Worm (Caenorhabditis elegans) whole organism, midembryonic: ENCODE measurements around the gene vha-6.

Experiments
- T22C8.4 ChIP-seq: fragments of 200-800 bp; sonication (Bioruptor generic); IDR thresholded peaks from 2 replicates; pipeline ENCODE4 v1.3.6; 2022; ENCODE audit warnings: missing genetic modification characterization, missing compliant biosample characterization
- cog-1 ChIP-seq: sonication (generic microtip); optimal IDR thresholded peaks from 2 replicates; lab custom pipeline; 2016; ENCODE audit warnings: missing genetic modification characterization, missing compliant biosample characterization
- flt-1 ChIP-seq: fragments of 200-800 bp; sonication (Bioruptor generic); IDR thresholded peaks from 2 replicates; pipeline ENCODE4 v1.3.6; 2022; ENCODE audit warnings: missing genetic modification characterization, missing compliant biosample characterization
- klf-2 ChIP-seq: fragments of 200-800 bp; sonication (Bioruptor generic); conservative IDR thresholded peaks from 2 replicates; pipeline ENCODE4 v1.3.6; 2022; ENCODE audit warnings: missing genetic modification reagents, missing genetic modification characterization, missing compliant biosample characterization
- med-1 ChIP-seq: sonication (generic microtip); optimal IDR thresholded peaks from 2 replicates; lab custom pipeline; 2017; ENCODE audit warnings: missing genetic modification characterization, mild to moderate bottlenecking, missing compliant biosample characterization, antibody characterized with exemption, missing genetic modification reagents; ENCODE audit not compliant: insufficient read depth
- tab-1 ChIP-seq: fragments of 200-800 bp; sonication (Bioruptor generic); IDR thresholded peaks from 2 replicates; pipeline ENCODE4 v1.3.6; 2022; ENCODE audit warnings: missing genetic modification characterization, missing compliant biosample characterization

ce11 chrII:11485200-11485599 is 46.9 kb upstream of the vha-6 start, which contains the start of gene twk-5:
- TF ChIP-seq med-1 (GFP tag; lab: Kevin White, UChicago), result no peak
- no peak for TF ChIP-seq tab-1
- no peak for TF ChIP-seq klf-2 (GFP tag; lab: Robert Waterston, UW)
- TF ChIP-seq flt-1, result no peak
- no peak for TF ChIP-seq cog-1
- no peak for TF ChIP-seq T22C8.4
